Worm (Caenorhabditis elegans) whole organism, L4 larva: ENCODE data around the gene F23D12.10.

ENCODE experiments used
- T20F7.1 ChIP-seq: fragments of 200-800 bp; sonication (Bioruptor generic); optimal IDR thresholded peaks from 2 replicates; lab custom pipeline; 2018; ENCODE audit warnings: mild to moderate bottlenecking, missing genetic modification characterization, missing compliant biosample characterization
- ceh-82 ChIP-seq: sonication (generic microtip); optimal IDR thresholded peaks from 2 replicates; lab custom pipeline; 2017; ENCODE audit warnings: missing biosample characterization, missing genetic modification characterization
- dpl-1 ChIP-seq: fragments of 150-350 bp; optimal IDR thresholded peaks from 2 replicates; lab custom pipeline; 2014; ENCODE audit warnings: missing biosample characterization, missing genetic modification reagents, missing genetic modification characterization
- nhr-237 ChIP-seq: sonication (generic microtip); optimal IDR thresholded peaks from 2 replicates; lab custom pipeline; 2017; ENCODE audit warnings: missing biosample characterization, missing genetic modification characterization
- nhr-25 ChIP-seq: sonication (generic microtip); optimal IDR thresholded peaks from 2 replicates; lab custom pipeline; 2017; ENCODE audit warnings: missing genetic modification characterization, mild to moderate bottlenecking, missing compliant biosample characterization, antibody characterized with exemption, moderate library complexity, borderline replicate concordance; ENCODE audit not compliant: insufficient read depth
- nhr-76 ChIP-seq: fragments of 150-350 bp; optimal IDR thresholded peaks from 2 replicates; lab custom pipeline; 2014; ENCODE audit warnings: missing biosample characterization, missing genetic modification characterization

ce11 chrX:14382951-14383350 is 32.6 kb downstream of the F23D12.10 start, which contains the start of gene Y60A9.3:
- TF ChIP-seq nhr-237 (tag; lab: Kevin White, UChicago), result no peak
- no peak for TF ChIP-seq nhr-76 (tag; lab: Kevin White, UChicago)
- TF ChIP-seq nhr-25 (tag; lab: Kevin White, UChicago), result no peak
- TF ChIP-seq dpl-1 (GFP tag; lab: Kevin White, UChicago), result no peak
- TF ChIP-seq ceh-82 (tag; lab: Kevin White, UChicago), result no peak
- TF ChIP-seq T20F7.1 (GFP tag; lab: Kevin White, UChicago), result no peak
